Worm (Caenorhabditis elegans): ENCODE measurements around the gene lam-2.

DNA sequence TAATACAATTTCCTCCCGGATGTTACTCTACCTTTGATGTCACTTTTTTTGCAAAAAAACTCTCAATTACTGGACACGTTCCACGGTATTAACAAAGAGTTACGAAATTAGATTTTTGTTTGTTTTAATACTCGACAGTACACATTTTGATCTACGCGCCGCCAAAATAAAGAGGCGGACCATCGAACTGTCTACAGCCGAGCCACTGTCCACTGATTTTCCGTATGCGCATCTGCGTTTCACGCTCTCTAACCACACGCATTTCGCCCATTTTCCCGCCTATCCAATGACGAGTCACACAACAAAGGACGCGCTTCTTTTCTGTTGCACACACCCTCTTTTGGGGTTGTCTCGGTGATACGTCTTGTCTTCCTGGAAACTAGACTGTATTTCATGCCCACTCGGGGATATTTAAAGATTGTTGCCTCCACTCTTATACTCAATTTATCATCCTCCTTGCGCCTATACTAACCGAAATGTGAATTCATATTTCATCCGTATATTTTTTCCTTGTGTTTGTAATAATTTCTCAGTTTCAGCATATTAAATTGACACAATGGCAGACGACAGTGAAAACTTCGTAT lies 48.9 kb upstream of the lam-2 start, which contains the start of gene C55B6.1:
- no peak for TF ChIP-seq nhr-77 (tag; optimal IDR thresholded peaks at IDR 0.05)
- TF ChIP-seq fkh-2 (tag; optimal IDR thresholded peaks at IDR 0.05), result no peak
- no peak for TF ChIP-seq skn-1 (tag; optimal IDR thresholded peaks at IDR 0.05)
- TF ChIP-seq nfya-1 (tag; optimal IDR thresholded peaks at IDR 0.05; ENCODE audit: insufficient read depth), result peak; percentile 8
- TF ChIP-seq egl-27 (tag; optimal IDR thresholded peaks at IDR 0.05), result no peak
- TF ChIP-seq ama-1 (optimal IDR thresholded peaks at IDR 0.05), result no peak
- TF ChIP-seq unc-62 (GFP tag; optimal IDR thresholded peaks at IDR 0.05), result no peak

All from whole organism, L3 larva.